Worm (Caenorhabditis elegans): ENCODE measurements around the gene ttr-17.

DNA sequence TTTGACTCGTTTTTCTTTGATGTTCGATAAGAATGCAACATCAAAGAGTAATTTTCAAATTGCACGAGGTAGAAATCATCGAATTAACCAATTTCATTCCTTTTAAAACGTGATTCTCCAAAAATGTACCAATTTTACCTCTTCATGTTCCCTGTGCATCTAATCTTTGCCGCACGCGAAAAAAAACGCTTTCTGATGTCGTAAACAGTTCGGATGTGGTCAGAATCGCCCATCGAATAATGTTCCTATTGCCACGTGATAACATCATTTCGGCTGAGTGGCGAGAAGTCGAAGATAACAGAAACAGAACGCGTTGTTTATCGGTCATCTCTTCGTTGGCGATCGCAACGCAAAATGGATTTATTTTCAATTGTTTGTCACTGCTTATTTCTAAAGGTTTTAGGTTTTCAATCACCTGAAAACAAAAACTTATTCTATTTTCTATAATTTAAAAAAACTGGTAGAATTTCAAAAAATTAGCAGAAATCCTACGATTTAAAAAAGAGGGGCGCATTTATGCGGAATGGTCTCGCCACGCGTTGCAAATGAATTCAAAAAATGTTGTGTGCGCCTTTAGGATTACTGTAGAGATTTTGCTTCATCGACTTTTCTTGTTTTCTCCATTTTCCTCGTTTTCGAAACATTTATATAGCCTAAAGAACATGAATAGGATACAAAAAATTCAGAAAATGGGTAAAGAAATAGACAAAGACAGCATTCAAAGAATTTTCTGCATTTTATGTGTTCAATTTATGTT is 45.1 kb downstream of the ttr-17 start, which contains the start of gene mogs-1:
- TF ChIP-seq W03F9.2 (tag; optimal IDR thresholded peaks at IDR 0.05) (no peak), him-1 (tag; optimal IDR thresholded peaks at IDR 0.05) (no peak), dao-5 (tag; optimal IDR thresholded peaks at IDR 0.05) (no peak)

Data from whole organism, L4/young adult.